Fruit fly (Drosophila melanogaster) whole organism, prepupa: ENCODE results near the gene rux.

Experiments
- CG32006 ChIP-seq: fragments of 200-800 bp; sonication (Bioruptor generic); optimal IDR thresholded peaks from 3 replicates; lab custom pipeline; 2017; ENCODE audit warnings: missing biosample characterization, mild to moderate bottlenecking, missing genetic modification characterization
- CG8119 ChIP-seq: fragments of 200-800 bp; sonication (Bioruptor generic); IDR thresholded peaks from 3 replicates; pipeline ENCODE4 v1.3.6; 2022; ENCODE audit warnings: missing biosample characterization, missing genetic modification characterization
- CG8319 ChIP-seq: fragments of 200-800 bp; sonication (Bioruptor generic); optimal IDR thresholded peaks from 3 replicates; lab custom pipeline; 2016; ENCODE audit warnings: missing biosample characterization, missing genetic modification characterization
- Eip78C ChIP-seq: fragments of 200-800 bp; sonication (Bioruptor generic); peaks from one replicate; lab custom pipeline; 2016; ENCODE audit warnings: missing biosample characterization, missing genetic modification characterization
- Ets96B ChIP-seq: fragments of 200-800 bp; optimal IDR thresholded peaks from 2 replicates; lab custom pipeline; 2019; ENCODE audit warnings: missing biosample characterization, mild to moderate bottlenecking, missing genetic modification characterization, moderate library complexity
- Hr38 ChIP-seq: sonication (Bioruptor generic); optimal IDR thresholded peaks from 2 replicates; lab custom pipeline; 2016; ENCODE audit warnings: missing biosample characterization, missing genetic modification characterization
- Lpt ChIP-seq: fragments of 200-800 bp; sonication (Bioruptor generic); optimal IDR thresholded peaks from 3 replicates; lab custom pipeline; 2016; ENCODE audit warnings: missing biosample characterization, missing genetic modification characterization
- Met ChIP-seq: fragments of 200-800 bp; sonication (Bioruptor generic); optimal IDR thresholded peaks from 3 replicates; lab custom pipeline; 2016; ENCODE audit warnings: missing biosample characterization, missing genetic modification characterization
- fd85E ChIP-seq: fragments of 200-800 bp; sonication (Bioruptor generic); optimal IDR thresholded peaks from 3 replicates; lab custom pipeline; 2016; ENCODE audit warnings: missing biosample characterization, missing genetic modification characterization
- topi ChIP-seq: fragments of 200-800 bp; sonication (Bioruptor generic); optimal IDR thresholded peaks from 3 replicates; lab custom pipeline; 2016; ENCODE audit warnings: missing biosample characterization, missing genetic modification characterization

dm6 chrX:5992767-5993325, 44.8 kb downstream of the rux start:
- TF ChIP-seq fd85E (GFP tag; lab: Kevin White, UChicago): no peak
- TF ChIP-seq Met (GFP tag; lab: Kevin White, UChicago): no peak
- no peak for TF ChIP-seq Hr38 (GFP tag; lab: Kevin White, UChicago)
- TF ChIP-seq Ets96B (tag; lab: Kevin White, UChicago): no peak
- TF ChIP-seq Eip78C (GFP tag; lab: Kevin White, UChicago): no peak
- no peak for TF ChIP-seq topi (GFP tag; lab: Kevin White, UChicago)
- TF ChIP-seq CG8319 (GFP tag; lab: Kevin White, UChicago): no peak
- TF ChIP-seq CG8119 (GFP tag; lab: Robert Waterston, UW): no peak
- no peak for TF ChIP-seq Lpt (GFP tag; lab: Kevin White, UChicago)
- no peak for TF ChIP-seq CG32006 (GFP tag; lab: Kevin White, UChicago)
